Fruit fly (Drosophila melanogaster) Kc167 (cell line): ENCODE results near the gene CG33172.

Source experiments
- Sin3A ChIP-seq: fragments of >200 bp; optimal IDR thresholded peaks from 2 replicates; lab custom pipeline; 2018; ENCODE audit warnings: missing external identifiers
- insv ChIP-seq: fragments of >200 bp; optimal IDR thresholded peaks from 3 replicates; lab custom pipeline; 2018; ENCODE audit warnings: missing external identifiers
- psq ChIP-seq: fragments of >200 bp; optimal IDR thresholded peaks from 2 replicates; lab custom pipeline; 2017; ENCODE audit warnings: missing external identifiers

DNA sequence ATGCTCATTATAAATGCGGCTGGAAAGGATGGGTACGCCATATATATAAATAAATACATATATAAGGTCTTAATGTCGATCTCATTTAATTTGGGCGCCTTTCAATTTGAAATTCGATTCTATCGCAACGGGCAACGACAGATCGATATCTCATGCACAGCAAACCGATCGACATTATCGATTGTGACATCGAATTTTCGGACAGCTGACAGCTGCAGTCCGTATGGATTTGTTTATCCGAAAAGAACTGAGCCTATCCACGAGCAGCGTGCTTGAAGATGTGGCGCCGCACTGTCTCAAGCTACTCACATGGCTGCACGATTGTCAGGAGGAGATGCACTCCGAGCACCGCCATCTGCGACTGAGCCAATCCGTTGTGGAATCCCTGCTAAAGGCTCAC is 37.5 kb upstream of the CG33172 start, which contains the start of gene CG8191:
- TF ChIP-seq psq (lab: Kevin White, UChicago) (no peak), Sin3A (lab: Kevin White, UChicago) (no peak), insv (lab: Kevin White, UChicago) (no peak)
